Worm (Caenorhabditis elegans) whole organism, L2 larva: ENCODE data around the gene Y57A10B.7.
A peak's percentile ranks its signal among the peaks of the same experiment; 100 is the strongest.

ENCODE experiments used
- C34F6.9 ChIP-seq: fragments of 150-350 bp; optimal IDR thresholded peaks from 2 replicates; lab custom pipeline; 2014; ENCODE audit warnings: missing biosample characterization, missing genetic modification characterization
- F13H6.1 ChIP-seq: sonication (generic microtip); optimal IDR thresholded peaks from 2 replicates; lab custom pipeline; 2016; ENCODE audit warnings: missing genetic modification characterization, missing compliant biosample characterization
- alr-1 ChIP-seq: fragments of 150-350 bp; optimal IDR thresholded peaks from 2 replicates; lab custom pipeline; 2014; ENCODE audit warnings: missing biosample characterization, missing genetic modification characterization
- aly-2 ChIP-seq: fragments of 150-350 bp; optimal IDR thresholded peaks from 2 replicates; lab custom pipeline; 2014; ENCODE audit warnings: missing biosample characterization, missing genetic modification characterization
- ama-1 ChIP-seq: fragments of 150-350 bp; optimal IDR thresholded peaks from 2 replicates; lab custom pipeline; 2018; ENCODE audit warnings: inconsistent platforms
- blmp-1 ChIP-seq: sonication (generic microtip); optimal IDR thresholded peaks from 2 replicates; lab custom pipeline; 2017; ENCODE audit warnings: missing genetic modification characterization, mild to moderate bottlenecking, missing compliant biosample characterization, antibody characterized with exemption, moderate library complexity; ENCODE audit not compliant: insufficient read depth
- ceh-16 ChIP-seq: fragments of 150-350 bp; optimal IDR thresholded peaks from 2 replicates; lab custom pipeline; 2014; ENCODE audit warnings: missing biosample characterization, missing genetic modification characterization
- ceh-82 ChIP-seq: fragments of 150-350 bp; optimal IDR thresholded peaks from 2 replicates; lab custom pipeline; 2014; ENCODE audit warnings: missing biosample characterization, missing genetic modification characterization
- crh-2 ChIP-seq: sonication (generic microtip); optimal IDR thresholded peaks from 2 replicates; lab custom pipeline; 2017; ENCODE audit warnings: missing biosample characterization, missing genetic modification characterization
- egl-27 ChIP-seq: sonication (generic microtip); optimal IDR thresholded peaks from 3 replicates; lab custom pipeline; 2017; ENCODE audit warnings: missing biosample characterization, missing genetic modification reagents, missing genetic modification characterization
- elt-1 ChIP-seq: fragments of 150-350 bp; optimal IDR thresholded peaks from 2 replicates; lab custom pipeline; 2014; ENCODE audit warnings: missing biosample characterization, missing genetic modification characterization
- fos-1 ChIP-seq: fragments of 150-350 bp; optimal IDR thresholded peaks from 2 replicates; lab custom pipeline; 2014; ENCODE audit warnings: missing biosample characterization, missing genetic modification characterization
- gmeb-1 ChIP-seq: fragments of 150-350 bp; optimal IDR thresholded peaks from 2 replicates; lab custom pipeline; 2014; ENCODE audit warnings: missing biosample characterization, missing genetic modification characterization
- lin-11 ChIP-seq: fragments of 150-350 bp; sonication (generic microtip); optimal IDR thresholded peaks from 2 replicates; lab custom pipeline; 2014; ENCODE audit warnings: missing biosample characterization, missing genetic modification characterization, inconsistent platforms, mixed read lengths
- lin-13 ChIP-seq: fragments of 150-350 bp; optimal IDR thresholded peaks from 2 replicates; lab custom pipeline; 2014; ENCODE audit warnings: missing biosample characterization, missing genetic modification reagents, missing genetic modification characterization
- lin-39 ChIP-seq: fragments of 150-350 bp; optimal IDR thresholded peaks from 2 replicates; lab custom pipeline; 2014; ENCODE audit warnings: missing biosample characterization, missing genetic modification reagents, missing genetic modification characterization
- lsy-2 ChIP-seq, 2 experiments: fragments of 150-350 bp in 1 of 2; sonication (generic microtip) in 1 of 2; optimal IDR thresholded peaks; 2 replicates each; lab custom pipeline; 2014 to 2017; ENCODE audit warnings: missing biosample characterization in 2 of 2, missing genetic modification characterization in 2 of 2
- mab-5 ChIP-seq: fragments of 150-350 bp; optimal IDR thresholded peaks from 2 replicates; lab custom pipeline; 2014; ENCODE audit warnings: missing biosample characterization, missing genetic modification characterization
- mbf-1 ChIP-seq: sonication (generic microtip); optimal IDR thresholded peaks from 2 replicates; lab custom pipeline; 2017; ENCODE audit warnings: missing biosample characterization, missing genetic modification characterization
- nhr-10 ChIP-seq: sonication (generic microtip); optimal IDR thresholded peaks from 2 replicates; lab custom pipeline; 2017; ENCODE audit warnings: missing biosample characterization, missing genetic modification characterization
- nhr-12 ChIP-seq: fragments of 150-350 bp; optimal IDR thresholded peaks from 2 replicates; lab custom pipeline; 2014; ENCODE audit warnings: missing biosample characterization, missing genetic modification characterization
- nhr-129 ChIP-seq: fragments of 150-350 bp; optimal IDR thresholded peaks from 2 replicates; lab custom pipeline; 2014; ENCODE audit warnings: missing biosample characterization, missing genetic modification characterization
- nhr-77 ChIP-seq: fragments of 150-350 bp; optimal IDR thresholded peaks from 2 replicates; lab custom pipeline; 2014; ENCODE audit warnings: missing biosample characterization, missing genetic modification characterization
- peb-1 ChIP-seq: fragments of 150-350 bp; optimal IDR thresholded peaks from 2 replicates; lab custom pipeline; 2014; ENCODE audit warnings: missing biosample characterization, missing genetic modification characterization
- sem-4 ChIP-seq: fragments of 150-350 bp; optimal IDR thresholded peaks from 2 replicates; lab custom pipeline; 2014; ENCODE audit warnings: missing biosample characterization, missing genetic modification reagents, missing genetic modification characterization
- skn-1 ChIP-seq: sonication (generic microtip); optimal IDR thresholded peaks from 2 replicates; lab custom pipeline; 2017; ENCODE audit warnings: missing biosample characterization, missing genetic modification characterization
- sma-9 ChIP-seq, 2 experiments: fragments of 150-350 bp in 1 of 2; sonication (generic microtip) in 1 of 2; optimal IDR thresholded peaks; 2 replicates each; lab custom pipeline; 2014 to 2016; ENCODE audit warnings: missing genetic modification characterization in 2 of 2, mild to moderate bottlenecking in 1 of 2, missing biosample characterization in 1 of 2, missing compliant biosample characterization in 1 of 2, missing genetic modification reagents in 1 of 2, moderate library complexity in 1 of 2
- snpc-4 ChIP-seq: fragments of 150-350 bp; optimal IDR thresholded peaks from 2 replicates; lab custom pipeline; 2014; ENCODE audit warnings: missing biosample characterization, missing genetic modification characterization
- unc-39 ChIP-seq: fragments of 150-350 bp; optimal IDR thresholded peaks from 2 replicates; lab custom pipeline; 2014; ENCODE audit warnings: missing biosample characterization, missing genetic modification characterization
- unc-55 ChIP-seq: fragments of 150-350 bp; sonication (generic microtip); optimal IDR thresholded peaks from 3 replicates; lab custom pipeline; 2014; ENCODE audit warnings: missing biosample characterization, missing genetic modification reagents, missing genetic modification characterization
- unc-62 ChIP-seq: fragments of 150-350 bp; optimal IDR thresholded peaks from 2 replicates; lab custom pipeline; 2014; ENCODE audit warnings: missing biosample characterization, missing genetic modification reagents, missing genetic modification characterization
- zag-1 ChIP-seq: fragments of 150-350 bp; optimal IDR thresholded peaks from 2 replicates; lab custom pipeline; 2014; ENCODE audit warnings: missing biosample characterization, missing genetic modification characterization
- ztf-1 ChIP-seq: fragments of 200-800 bp; sonication (Bioruptor generic); conservative IDR thresholded peaks from 2 replicates; pipeline ENCODE4 v1.3.6; 2022; ENCODE audit warnings: missing genetic modification characterization, missing compliant biosample characterization

The Y57A10B.7 gene

DNA sequence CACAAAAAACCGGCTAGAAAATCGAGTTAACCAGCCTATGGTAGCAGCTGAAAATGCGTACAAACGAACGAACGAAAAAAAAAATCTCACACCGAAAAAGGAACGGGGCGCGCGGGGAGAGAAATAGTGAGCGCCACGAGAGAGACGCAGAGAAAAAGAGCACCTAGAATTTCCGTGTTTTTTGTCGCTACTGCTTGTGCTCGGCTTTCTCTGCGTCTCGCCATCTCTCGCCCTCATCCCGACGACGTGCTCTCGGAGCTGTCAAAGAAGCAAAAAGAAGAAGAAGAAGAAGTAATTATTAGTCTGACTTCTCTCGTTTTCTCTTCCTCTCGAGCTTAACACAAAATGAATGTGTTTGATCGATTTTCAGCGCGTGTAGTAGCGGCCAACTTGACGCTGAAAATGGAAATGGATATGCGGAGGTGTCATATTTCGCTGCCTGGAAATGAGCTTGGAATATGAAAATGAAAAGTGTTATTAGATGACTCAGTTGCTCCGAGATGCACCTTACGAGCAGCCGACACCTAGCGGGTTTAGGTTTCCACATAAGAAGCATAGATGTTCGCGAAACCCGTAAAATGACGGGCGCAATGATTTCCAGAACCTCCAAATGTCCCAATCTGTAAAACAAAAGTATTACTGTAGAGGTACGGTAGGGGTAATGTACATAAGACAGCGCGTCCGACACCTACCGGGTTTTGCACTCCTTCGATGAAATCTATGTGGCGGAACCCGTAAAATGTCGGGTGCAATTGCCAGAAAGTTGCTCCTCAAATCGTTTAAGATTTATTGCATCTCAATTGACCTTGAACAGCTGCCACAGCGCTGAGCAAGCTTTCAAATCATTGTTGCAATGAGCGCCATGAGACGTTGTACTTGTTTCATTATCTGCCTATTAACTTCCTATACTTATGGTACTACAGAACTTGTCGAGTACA is 10.7 kb downstream of the Y57A10B.7 start, which contains the start of gene btb-14:
TSS of gene btb-14 (plus strand) at position 839 of the 938 bp plus-strand sequence.
- TF ChIP-seq nhr-77 (no peak), lsy-2 (tag; optimal IDR thresholded peaks at IDR 0.05; lab: Kevin White, UChicago) (peak in 1 of 2 experiments; percentile 48), peb-1 (no peak), egl-27 (peak; percentile 22), ama-1 (lab: Kevin White, UChicago) (no peak), unc-55 (peak; percentile 67), lin-13 (GFP tag; lab: Kevin White, UChicago) (peak; percentile 17), aly-2 (tag; lab: Kevin White, UChicago) (no peak), C34F6.9 (tag; lab: Kevin White, UChicago) (peak; percentile 59), mab-5 (tag; lab: Kevin White, UChicago) (no peak), snpc-4 (tag; lab: Kevin White, UChicago) (peak; percentile 90), gmeb-1 (no peak), F13H6.1 (peak; percentile 22), sma-9 (GFP tag; optimal IDR thresholded peaks at IDR 0.05; lab: Kevin White, UChicago) (peak; percentile 10), sma-9 (tag; optimal IDR thresholded peaks at IDR 0.05; lab: Kevin White, UChicago) (no peak), nhr-129 (peak; percentile 2)

DNA sequence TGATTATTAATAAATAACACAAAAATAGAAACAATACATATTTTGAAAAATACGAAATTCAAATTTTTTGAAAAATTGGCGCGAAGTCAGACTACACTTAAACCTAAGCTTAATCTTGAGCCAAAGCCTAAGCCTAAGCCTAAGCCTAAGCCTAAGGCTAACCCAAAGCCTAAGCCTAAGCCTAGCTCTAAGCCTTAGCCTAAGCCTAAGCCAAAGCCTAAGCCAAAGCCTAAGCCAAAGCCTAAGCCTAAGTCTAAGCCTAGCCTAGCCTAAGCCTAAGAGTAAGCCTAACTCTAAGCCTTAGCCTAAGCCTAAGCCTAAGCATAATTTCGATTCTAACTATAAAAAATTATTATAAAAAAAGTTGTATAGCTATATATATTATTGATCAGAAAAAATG is 12.7 kb downstream of the Y57A10B.7 start:
- TF ChIP-seq unc-39 (tag; lab: Kevin White, UChicago) (no peak), aly-2 (tag; lab: Kevin White, UChicago) (no peak), C34F6.9 (tag; lab: Kevin White, UChicago) (no peak), egl-27 (no peak), nhr-12 (tag; lab: Kevin White, UChicago) (no peak), blmp-1 (tag; lab: Kevin White, UChicago) (no peak), alr-1 (tag; lab: Kevin White, UChicago) (no peak), lsy-2 (tag; optimal IDR thresholded peaks at IDR 0.05; lab: Kevin White, UChicago) (no peak), unc-62 (GFP tag; lab: Kevin White, UChicago) (no peak), lin-11 (tag; lab: Kevin White, UChicago) (no peak)
- TF ChIP-seq, all 48 proteins: peak for 0

DNA sequence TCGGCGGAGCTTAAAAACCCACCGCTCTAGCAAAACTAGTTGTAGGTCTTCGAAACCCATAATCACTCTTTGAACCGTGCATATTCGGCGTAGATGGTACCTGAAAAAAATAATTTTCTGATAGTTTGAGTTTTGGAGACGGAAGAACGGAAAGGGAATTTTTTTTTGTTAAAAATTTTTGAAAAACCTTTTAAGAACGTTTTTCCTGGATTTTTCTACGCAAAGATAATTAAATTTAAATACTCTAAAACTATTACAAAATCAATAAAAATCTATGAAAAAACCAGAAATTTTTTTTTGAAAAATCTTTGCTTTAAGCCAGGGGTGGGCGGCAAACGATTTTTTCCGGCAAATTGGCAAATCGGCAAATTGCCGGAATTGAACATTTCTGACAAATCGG is 14.2 kb downstream of the Y57A10B.7 start, which contains the start of gene marc-5:
TSS of gene marc-5 (minus strand) at position 101 of the 400 bp plus-strand sequence.
- TF ChIP-seq crh-2 (tag; lab: Kevin White, UChicago) (no peak), mbf-1 (tag; lab: Kevin White, UChicago) (no peak), ztf-1 (GFP tag; lab: Robert Waterston, UW) (no peak), nhr-10 (tag; lab: Kevin White, UChicago) (no peak), lin-39 (no peak), nhr-12 (tag; lab: Kevin White, UChicago) (no peak), ceh-82 (tag; lab: Kevin White, UChicago) (no peak), gmeb-1 (no peak), unc-62 (GFP tag; lab: Kevin White, UChicago) (no peak), nhr-77 (no peak), sma-9 (GFP tag; optimal IDR thresholded peaks at IDR 0.05; lab: Kevin White, UChicago) (no peak), sma-9 (tag; optimal IDR thresholded peaks at IDR 0.05; lab: Kevin White, UChicago) (no peak), ceh-16 (tag; lab: Kevin White, UChicago) (no peak)

- TF ChIP-seq gmeb-1 (no peak), alr-1 (tag; lab: Kevin White, UChicago) (no peak), skn-1 (tag; lab: Kevin White, UChicago) (no peak), elt-1 (tag; lab: Kevin White, UChicago) (no peak), nhr-129 (peak; percentile 59), fos-1 (tag; lab: Kevin White, UChicago) (no peak)
These were observed 14.8 kb downstream of the Y57A10B.7 start for ce11 chrII:12378793-12379192.

DNA sequence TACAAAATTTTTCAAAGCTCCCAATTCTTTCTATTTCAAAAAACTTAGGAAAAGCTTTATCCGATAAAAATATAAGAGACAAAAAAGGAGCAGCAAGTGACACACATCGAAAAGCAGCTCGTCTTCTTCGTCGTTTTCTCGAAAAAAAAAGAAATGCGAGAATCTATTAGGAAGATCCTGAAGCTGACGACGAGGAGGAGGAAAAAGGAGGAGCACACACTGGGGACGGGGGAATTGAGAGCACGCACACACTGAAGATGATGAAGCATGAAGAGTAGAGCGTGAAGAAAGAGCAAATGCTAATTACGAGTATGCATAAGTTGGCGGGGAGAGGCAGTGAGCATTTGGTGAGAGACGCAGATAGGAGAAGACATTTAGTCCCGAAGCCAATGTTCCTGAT is 19.7 kb downstream of the Y57A10B.7 start:
- TF ChIP-seq zag-1 (tag; lab: Kevin White, UChicago): peak; percentile 50
- no peak for TF ChIP-seq sem-4 (tag; lab: Kevin White, UChicago)
- TF ChIP-seq nhr-129: peak; percentile 32
- peak; percentile 25 for TF ChIP-seq unc-55
